Worm (Caenorhabditis elegans) whole organism, late embryonic: ENCODE results near the gene gop-1.

Experiments used
- C08G9.2 ChIP-seq: sonication (generic microtip); optimal IDR thresholded peaks from 2 replicates; lab custom pipeline; 2016; ENCODE audit warnings: mild to moderate bottlenecking, missing genetic modification characterization, moderate library complexity, missing compliant biosample characterization
- C38D4.7 ChIP-seq: fragments of 200-800 bp; sonication (Bioruptor generic); optimal IDR thresholded peaks from 2 replicates; lab custom pipeline; 2018; ENCODE audit warnings: mild to moderate bottlenecking, missing genetic modification characterization, moderate library complexity, missing compliant biosample characterization
- F13H6.1 ChIP-seq: sonication (generic microtip); optimal IDR thresholded peaks from 2 replicates; lab custom pipeline; 2016; ENCODE audit warnings: missing genetic modification characterization, missing compliant biosample characterization
- K02D7.2 ChIP-seq: sonication (generic microtip); optimal IDR thresholded peaks from 2 replicates; lab custom pipeline; 2017; ENCODE audit warnings: mild to moderate bottlenecking, missing genetic modification characterization, missing compliant biosample characterization
- T23F11.4 ChIP-seq: fragments of 200-800 bp; sonication (Bioruptor generic); optimal IDR thresholded peaks from 2 replicates; lab custom pipeline; 2018; ENCODE audit warnings: mild to moderate bottlenecking, missing genetic modification characterization, missing compliant biosample characterization
- ceh-14 ChIP-seq: sonication (generic microtip); optimal IDR thresholded peaks from 2 replicates; lab custom pipeline; 2016; ENCODE audit warnings: missing genotype, missing genetic modification characterization, missing compliant biosample characterization
- ceh-18 ChIP-seq: sonication (generic microtip); optimal IDR thresholded peaks from 2 replicates; lab custom pipeline; 2016; ENCODE audit warnings: missing genetic modification characterization, missing compliant biosample characterization
- ceh-19 ChIP-seq: fragments of 200-800 bp; sonication (Bioruptor generic); optimal IDR thresholded peaks from 2 replicates; lab custom pipeline; 2018; ENCODE audit warnings: mild to moderate bottlenecking, missing genetic modification characterization, missing compliant biosample characterization
- ceh-2 ChIP-seq: sonication (generic microtip); optimal IDR thresholded peaks from 2 replicates; lab custom pipeline; 2016; ENCODE audit warnings: missing genotype, missing genetic modification characterization, missing compliant biosample characterization
- ceh-22 ChIP-seq: sonication (generic microtip); optimal IDR thresholded peaks from 2 replicates; lab custom pipeline; 2017; ENCODE audit warnings: missing biosample characterization, missing genetic modification characterization
- ceh-30 ChIP-seq: fragments of 150-350 bp; optimal IDR thresholded peaks from 2 replicates; lab custom pipeline; 2014; ENCODE audit warnings: missing biosample characterization, missing genetic modification characterization
- ceh-34 ChIP-seq: sonication (generic microtip); optimal IDR thresholded peaks from 2 replicates; lab custom pipeline; 2016; ENCODE audit warnings: mild to moderate bottlenecking, missing genetic modification characterization, missing compliant biosample characterization
- ceh-45 ChIP-seq: fragments of 200-800 bp; sonication (Bioruptor generic); IDR thresholded peaks from 2 replicates; pipeline ENCODE4 v1.3.6; 2022; ENCODE audit warnings: missing genetic modification reagents, missing genetic modification characterization, missing compliant biosample characterization
- ceh-6 ChIP-seq: fragments of 200-800 bp; sonication (Bioruptor generic); optimal IDR thresholded peaks from 2 replicates; lab custom pipeline; 2018; ENCODE audit warnings: mild to moderate bottlenecking, missing genetic modification characterization, missing compliant biosample characterization
- ceh-9 ChIP-seq: sonication (generic microtip); optimal IDR thresholded peaks from 2 replicates; lab custom pipeline; 2016; ENCODE audit warnings: mild to moderate bottlenecking, missing genetic modification characterization, inconsistent platforms, missing compliant biosample characterization
- dmd-4 ChIP-seq: sonication (generic microtip); optimal IDR thresholded peaks from 2 replicates; lab custom pipeline; 2016; ENCODE audit warnings: borderline replicate concordance, missing genetic modification characterization, missing compliant biosample characterization
- elt-2 ChIP-seq: sonication (generic microtip); optimal IDR thresholded peaks from 2 replicates; lab custom pipeline; 2016; ENCODE audit warnings: missing genetic modification reagents, missing genetic modification characterization, missing compliant biosample characterization
- elt-4 ChIP-seq: sonication (generic microtip); optimal IDR thresholded peaks from 2 replicates; lab custom pipeline; 2016; ENCODE audit warnings: missing genetic modification characterization, missing compliant biosample characterization
- ets-4 ChIP-seq: sonication (generic microtip); optimal IDR thresholded peaks from 2 replicates; lab custom pipeline; 2016; ENCODE audit warnings: missing genetic modification characterization, missing compliant biosample characterization
- fax-1 ChIP-seq: sonication (generic microtip); optimal IDR thresholded peaks from 2 replicates; lab custom pipeline; 2016; ENCODE audit warnings: missing genotype, missing genetic modification characterization, missing compliant biosample characterization
- fkh-6 ChIP-seq: sonication (generic microtip); optimal IDR thresholded peaks from 2 replicates; lab custom pipeline; 2016; ENCODE audit warnings: missing genetic modification characterization, missing compliant biosample characterization
- gmeb-2 ChIP-seq: sonication (generic microtip); optimal IDR thresholded peaks from 2 replicates; lab custom pipeline; 2016; ENCODE audit warnings: missing genetic modification characterization, inconsistent platforms, missing compliant biosample characterization
- hlh-13 ChIP-seq: fragments of 200-800 bp; sonication (Bioruptor generic); optimal IDR thresholded peaks from 2 replicates; lab custom pipeline; 2018; ENCODE audit warnings: mild to moderate bottlenecking, missing genetic modification characterization, missing compliant biosample characterization
- hlh-6 ChIP-seq: sonication (generic microtip); optimal IDR thresholded peaks from 2 replicates; lab custom pipeline; 2016; ENCODE audit warnings: missing genotype, missing genetic modification characterization, missing compliant biosample characterization
- hlh-8 ChIP-seq: sonication (generic microtip); optimal IDR thresholded peaks from 2 replicates; lab custom pipeline; 2016; ENCODE audit warnings: missing genotype, missing genetic modification characterization, missing compliant biosample characterization
- madf-2 ChIP-seq: sonication (generic microtip); optimal IDR thresholded peaks from 2 replicates; lab custom pipeline; 2017; ENCODE audit warnings: missing genetic modification characterization, missing compliant biosample characterization
- nfya-1 ChIP-seq: sonication (generic microtip); optimal IDR thresholded peaks from 2 replicates; lab custom pipeline; 2017; ENCODE audit warnings: missing genetic modification characterization, mild to moderate bottlenecking, missing compliant biosample characterization, antibody characterized with exemption, moderate library complexity
- nhr-11 ChIP-seq: fragments of 150-350 bp; optimal IDR thresholded peaks from 2 replicates; lab custom pipeline; 2014; ENCODE audit warnings: missing biosample characterization, missing genetic modification characterization
- npax-4 ChIP-seq: sonication (generic microtip); optimal IDR thresholded peaks from 2 replicates; lab custom pipeline; 2016; ENCODE audit warnings: missing genetic modification characterization, missing compliant biosample characterization
- odd-2 ChIP-seq: sonication (generic microtip); optimal IDR thresholded peaks from 2 replicates; lab custom pipeline; 2017; ENCODE audit warnings: antibody characterized with exemption, mild to moderate bottlenecking, missing genetic modification characterization, missing compliant biosample characterization
- pag-3 ChIP-seq: sonication (generic microtip); optimal IDR thresholded peaks from 2 replicates; lab custom pipeline; 2016; ENCODE audit warnings: missing compliant biosample characterization, missing genetic modification characterization, borderline replicate concordance
- pqm-1 ChIP-seq: sonication (generic microtip); optimal IDR thresholded peaks from 2 replicates; lab custom pipeline; 2016; ENCODE audit warnings: missing genetic modification characterization, missing compliant biosample characterization
- ref-2 ChIP-seq: sonication (generic microtip); optimal IDR thresholded peaks from 2 replicates; lab custom pipeline; 2016; ENCODE audit warnings: missing genetic modification characterization, missing compliant biosample characterization
- sdc-2 ChIP-seq: sonication (generic microtip); optimal IDR thresholded peaks from 2 replicates; lab custom pipeline; 2016; ENCODE audit warnings: missing genotype, missing genetic modification characterization, missing compliant biosample characterization
- sox-2 ChIP-seq: fragments of 200-800 bp; sonication (Bioruptor generic); IDR thresholded peaks from 2 replicates; pipeline ENCODE4 v1.3.6; 2022; ENCODE audit warnings: missing genetic modification reagents, missing genetic modification characterization, missing compliant biosample characterization
- sox-4 ChIP-seq: sonication (generic microtip); optimal IDR thresholded peaks from 2 replicates; lab custom pipeline; 2017; ENCODE audit warnings: mild to moderate bottlenecking, missing genetic modification characterization, inconsistent platforms, missing compliant biosample characterization
- syd-9 ChIP-seq: sonication (generic microtip); optimal IDR thresholded peaks from 2 replicates; lab custom pipeline; 2016; ENCODE audit warnings: mild to moderate bottlenecking, missing genetic modification characterization, moderate library complexity, missing compliant biosample characterization
- ttx-3 ChIP-seq: sonication (generic microtip); optimal IDR thresholded peaks from 2 replicates; lab custom pipeline; 2016; ENCODE audit warnings: missing genetic modification reagents, missing genetic modification characterization, missing compliant biosample characterization
- unc-3 ChIP-seq, 2 experiments: fragments of 200-800 bp in 1 of 2; sonication (Bioruptor generic) in 1 of 2; sonication (generic microtip) in 1 of 2; conservative IDR thresholded peaks in 1 of 2; optimal IDR thresholded peaks in 1 of 2; 2 replicates each; pipeline versions ENCODE4 v1.3.6 to Lab custom; 2016 to 2022; ENCODE audit warnings: missing compliant biosample characterization in 2 of 2, missing genetic modification characterization in 2 of 2, missing genetic modification reagents in 1 of 2
- unc-55 ChIP-seq: sonication (generic microtip); optimal IDR thresholded peaks from 2 replicates; lab custom pipeline; 2017; ENCODE audit warnings: missing biosample characterization, missing genetic modification reagents, missing genetic modification characterization
- unc-86 ChIP-seq: sonication (generic microtip); optimal IDR thresholded peaks from 2 replicates; lab custom pipeline; 2016; ENCODE audit warnings: missing genetic modification characterization, missing compliant biosample characterization
- ztf-16 ChIP-seq: sonication (generic microtip); optimal IDR thresholded peaks from 2 replicates; lab custom pipeline; 2017; ENCODE audit warnings: missing genetic modification characterization, missing compliant biosample characterization

The gop-1 gene

ce11 chrIII:5285484-5285883 lies 31.2 kb downstream of the gop-1 start:
- TF ChIP-seq madf-2 (tag; lab: Kevin White, UChicago) (no peak), elt-2 (no peak), K02D7.2 (tag; lab: Kevin White, UChicago) (no peak), fkh-6 (no peak), C38D4.7 (no peak), nfya-1 (no peak)

- TF ChIP-seq ceh-2 (tag; lab: Kevin White, UChicago) (no peak), nhr-11 (tag; lab: Kevin White, UChicago) (no peak), ztf-16 (tag; lab: Kevin White, UChicago) (no peak), unc-86 (tag; lab: Kevin White, UChicago) (no peak), T23F11.4 (GFP tag; lab: Kevin White, UChicago) (no peak), gmeb-2 (tag; lab: Kevin White, UChicago) (no peak), ceh-45 (GFP tag; lab: Robert Waterston, UW) (no peak), F13H6.1 (tag; lab: Kevin White, UChicago) (no peak), sdc-2 (no peak), ceh-18 (tag; lab: Kevin White, UChicago) (no peak), ttx-3 (no peak), C08G9.2 (tag; lab: Kevin White, UChicago) (no peak), pqm-1 (tag; lab: Kevin White, UChicago) (no peak), hlh-8 (no peak), unc-55 (no peak), dmd-4 (no peak), odd-2 (tag; lab: Kevin White, UChicago) (no peak)
Measured at ce11 chrIII:5286205-5286604, 32.0 kb downstream of the gop-1 start, which contains the start of gene ZC395.11. TSS of gene ZC395.11 (minus strand) at chrIII:5286305.

- TF ChIP-seq ceh-19 (GFP tag; lab: Kevin White, UChicago) (no peak), odd-2 (tag; lab: Kevin White, UChicago) (no peak), elt-2 (no peak), C38D4.7 (no peak), sox-2 (GFP tag; lab: Robert Waterston, UW) (no peak), hlh-6 (tag; lab: Kevin White, UChicago) (no peak), ceh-6 (GFP tag; lab: Kevin White, UChicago) (no peak), C08G9.2 (tag; lab: Kevin White, UChicago) (no peak), ets-4 (tag; lab: Kevin White, UChicago) (no peak), unc-3 (GFP tag; conservative IDR thresholded peaks at IDR 0.05; lab: Robert Waterston, UW) (no peak), unc-3 (tag; optimal IDR thresholded peaks at IDR 0.05; lab: Kevin White, UChicago) (no peak), ceh-22 (tag; lab: Kevin White, UChicago) (no peak), ztf-16 (tag; lab: Kevin White, UChicago) (no peak), sox-4 (tag; lab: Kevin White, UChicago) (no peak), pqm-1 (tag; lab: Kevin White, UChicago) (no peak), ceh-34 (no peak), ceh-14 (tag; lab: Kevin White, UChicago) (no peak)
Measured at ce11 chrIII:5287877-5288276, 33.6 kb downstream of the gop-1 start, which contains the start of gene T15B12.1. TSS of gene T15B12.1 (plus strand) at chrIII:5288177.

- TF ChIP-seq ref-2 (tag; lab: Kevin White, UChicago) (no peak), elt-4 (tag; lab: Kevin White, UChicago) (no peak), dmd-4 (no peak), C38D4.7 (no peak), ceh-9 (tag; lab: Kevin White, UChicago) (no peak), ceh-30 (tag; lab: Kevin White, UChicago) (no peak), syd-9 (tag; lab: Kevin White, UChicago) (no peak), sox-4 (tag; lab: Kevin White, UChicago) (no peak), elt-2 (no peak), fax-1 (no peak), gmeb-2 (tag; lab: Kevin White, UChicago) (no peak), nhr-11 (tag; lab: Kevin White, UChicago) (no peak), pag-3 (tag; lab: Kevin White, UChicago) (no peak), ceh-34 (no peak), npax-4 (tag; lab: Kevin White, UChicago) (no peak), ceh-14 (tag; lab: Kevin White, UChicago) (no peak), K02D7.2 (tag; lab: Kevin White, UChicago) (no peak), ceh-2 (tag; lab: Kevin White, UChicago) (no peak), hlh-13 (no peak), ceh-45 (GFP tag; lab: Robert Waterston, UW) (no peak)
- TF ChIP-seq, all 69 proteins: peak for 0
Measured at ce11 chrIII:5290230-5290629, 36.0 kb downstream of the gop-1 start.
